Fruit fly (Drosophila melanogaster): ENCODE results near the gene CG12071.

The CG12071 gene

dm6 chr3R:30840741-30841140, 40.1 kb downstream of the CG12071 start:
- TF ChIP-seq D1 (tag; optimal IDR thresholded peaks at IDR 0.05) (no peak), EcR (GFP tag; optimal IDR thresholded peaks at IDR 0.05) (peak; percentile 62), Snoo (tag; optimal IDR thresholded peaks at IDR 0.05) (no peak), CG13204 (GFP tag; optimal IDR thresholded peaks at IDR 0.05) (peak; percentile 74)

dm6 chr3R:30833078-30833477, 47.7 kb downstream of the CG12071 start:
- TF ChIP-seq D1 (tag; optimal IDR thresholded peaks at IDR 0.05) (no peak), CG13204 (GFP tag; optimal IDR thresholded peaks at IDR 0.05) (no peak), CG14655 (GFP tag; optimal IDR thresholded peaks at IDR 0.05) (peak; percentile 71), fd96Ca (GFP tag; IDR thresholded peaks at IDR 0.05) (0 out of 3 replicates have a peak, but pooled peaks have one; percentile 25), Pif1A (GFP tag; optimal IDR thresholded peaks at IDR 0.05) (peak; percentile 26), Pif1B (GFP tag; optimal IDR thresholded peaks at IDR 0.05) (peak; percentile 25), CG8301 (tag; optimal IDR thresholded peaks at IDR 0.05) (peak; percentile 73), gl (tag; optimal IDR thresholded peaks at IDR 0.05) (no peak), CG32121 (GFP tag; IDR thresholded peaks at IDR 0.05) (peak; percentile 51), CG17806 (tag; optimal IDR thresholded peaks at IDR 0.05) (peak; percentile 43), EcR (GFP tag; optimal IDR thresholded peaks at IDR 0.05) (peak; percentile 52), CG9948 (tag; optimal IDR thresholded peaks at IDR 0.05) (peak; percentile 53), CG8159 (tag; optimal IDR thresholded peaks at IDR 0.05) (peak; percentile 26), CG10348 (GFP tag; IDR thresholded peaks at IDR 0.05) (no peak), Ets98B (GFP tag; IDR thresholded peaks at IDR 0.05) (peak; percentile 35; the same call in 1 of the 2 replicates), Snoo (tag; optimal IDR thresholded peaks at IDR 0.05) (no peak), rn (GFP tag; IDR thresholded peaks at IDR 0.05) (no peak), CG4496 (GFP tag; IDR thresholded peaks at IDR 0.05) (peak; percentile 73), CG12605 (GFP tag; IDR thresholded peaks at IDR 0.05) (peak; percentile 17; the same call in 1 of the 2 replicates), CG15710 (tag; optimal IDR thresholded peaks at IDR 0.05) (peak; percentile 20), CG34367 (tag; optimal IDR thresholded peaks at IDR 0.05) (peak; percentile 18)

- TF ChIP-seq Pif1B (GFP tag; optimal IDR thresholded peaks at IDR 0.05) (no peak), CG10348 (GFP tag; IDR thresholded peaks at IDR 0.05) (no peak), CG13204 (GFP tag; optimal IDR thresholded peaks at IDR 0.05) (no peak), CG12605 (GFP tag; IDR thresholded peaks at IDR 0.05) (no peak), CG34367 (tag; optimal IDR thresholded peaks at IDR 0.05) (no peak)
These were observed 48.7 kb downstream of the CG12071 start for dm6 chr3R:30832130-30832529.

- TF ChIP-seq CG32121 (GFP tag; IDR thresholded peaks at IDR 0.05) (0 out of 2 replicates have a peak, but pooled peaks have one; percentile 34), gl (tag; optimal IDR thresholded peaks at IDR 0.05) (no peak), fd96Ca (GFP tag; IDR thresholded peaks at IDR 0.05) (no peak), CG10348 (GFP tag; IDR thresholded peaks at IDR 0.05) (no peak), CG9948 (tag; optimal IDR thresholded peaks at IDR 0.05) (no peak), CG4496 (GFP tag; IDR thresholded peaks at IDR 0.05) (no peak), Pif1A (GFP tag; optimal IDR thresholded peaks at IDR 0.05) (no peak), CG8301 (tag; optimal IDR thresholded peaks at IDR 0.05) (no peak), CG13204 (GFP tag; optimal IDR thresholded peaks at IDR 0.05) (no peak), CG17806 (tag; optimal IDR thresholded peaks at IDR 0.05) (no peak), CG15710 (tag; optimal IDR thresholded peaks at IDR 0.05) (peak; percentile 1), CG8159 (tag; optimal IDR thresholded peaks at IDR 0.05) (no peak), D1 (tag; optimal IDR thresholded peaks at IDR 0.05) (no peak), Snoo (tag; optimal IDR thresholded peaks at IDR 0.05) (peak; percentile 7), EcR (GFP tag; optimal IDR thresholded peaks at IDR 0.05) (no peak), Ets98B (GFP tag; IDR thresholded peaks at IDR 0.05) (peak; percentile 44; the same call in 1 of the 2 replicates), rn (GFP tag; IDR thresholded peaks at IDR 0.05) (no peak), CG34367 (tag; optimal IDR thresholded peaks at IDR 0.05) (no peak), Pif1B (GFP tag; optimal IDR thresholded peaks at IDR 0.05) (no peak), CG14655 (GFP tag; optimal IDR thresholded peaks at IDR 0.05) (no peak), CG12605 (GFP tag; IDR thresholded peaks at IDR 0.05) (no peak)
These were observed 52.3 kb downstream of the CG12071 start for dm6 chr3R:30828433-30829034.

dm6 chr3R:30827544-30827943, 53.3 kb downstream of the CG12071 start, which contains the start of gene CG15544:
TSS of gene CG15544 (plus strand) at chr3R:30827819.
- TF ChIP-seq CG32121 (GFP tag; IDR thresholded peaks at IDR 0.05) (no peak), CG15710 (tag; optimal IDR thresholded peaks at IDR 0.05) (no peak), CG4496 (GFP tag; IDR thresholded peaks at IDR 0.05) (peak; percentile 62; the same call in 2 of the 3 replicates), Ets98B (GFP tag; IDR thresholded peaks at IDR 0.05) (peak; percentile 19; the same call in 1 of the 2 replicates)
